Worm (Caenorhabditis elegans) whole organism, L4/young adult: ENCODE data around the gene hpo-36.

Experiments used
- W03F9.2 ChIP-seq: fragments of 150-350 bp; optimal IDR thresholded peaks from 2 replicates; lab custom pipeline; 2014; ENCODE audit warnings: missing biosample characterization, missing genetic modification characterization
- dao-5 ChIP-seq: sonication (generic microtip); optimal IDR thresholded peaks from 2 replicates; lab custom pipeline; 2016; ENCODE audit warnings: missing genotype, missing genetic modification characterization, moderate library complexity, missing compliant biosample characterization
- him-1 ChIP-seq: sonication (generic microtip); optimal IDR thresholded peaks from 2 replicates; lab custom pipeline; 2016; ENCODE audit warnings: missing genotype, missing genetic modification reagents, missing genetic modification characterization, missing compliant biosample characterization

hpo-36 gene

DNA sequence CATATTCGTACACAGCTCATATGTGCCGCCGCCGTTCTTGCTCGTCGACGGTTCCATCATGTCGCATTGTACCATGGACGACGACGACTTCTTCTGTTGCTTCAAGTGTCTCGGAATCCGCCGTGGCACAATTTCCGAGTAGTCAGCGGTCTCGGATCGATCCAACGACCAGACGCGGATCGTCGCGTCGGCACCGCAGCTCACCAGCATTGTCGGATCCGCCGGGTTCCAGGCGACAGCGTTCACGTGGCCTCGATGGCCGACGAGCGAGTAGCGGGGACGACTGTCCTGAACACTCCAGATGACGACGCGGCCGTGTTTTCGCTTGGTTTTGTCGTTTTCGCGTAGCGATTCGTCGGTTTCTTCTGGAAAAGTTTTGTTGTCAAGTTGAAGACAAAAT, 11.1 kb upstream of the hpo-36 start:
- TF ChIP-seq him-1 (tag; lab: Kevin White, UChicago) = no peak
- no peak for TF ChIP-seq W03F9.2 (tag; lab: Kevin White, UChicago)
- no peak for TF ChIP-seq dao-5

DNA sequence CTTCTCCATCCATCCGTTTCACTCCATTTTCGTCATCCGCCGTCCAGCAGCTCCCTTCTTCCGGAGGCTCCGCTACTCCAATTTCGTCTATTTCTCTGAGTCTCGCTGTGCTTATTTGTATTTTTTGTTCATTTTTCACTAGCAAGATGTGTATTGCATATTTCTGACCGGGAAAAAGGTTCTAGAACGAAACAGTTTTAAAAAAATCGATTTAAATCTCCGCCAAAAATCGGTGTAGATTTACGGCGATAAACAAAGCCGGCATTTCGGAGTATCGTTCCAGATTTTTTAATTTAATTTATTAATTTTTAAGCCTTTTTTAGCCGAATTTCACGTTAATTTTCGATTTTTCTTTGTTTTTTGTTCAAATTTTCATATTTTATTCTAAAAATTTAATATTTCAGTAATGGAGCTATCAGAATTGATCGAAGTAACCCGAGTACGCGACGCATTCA, 4.0 kb upstream of the hpo-36 start, which contains the start of gene mtm-9:
mtm-9 (plus strand) TSS at position 405 of the 455 bp plus-strand sequence.
- TF ChIP-seq W03F9.2 (tag; lab: Kevin White, UChicago) (no peak), him-1 (tag; lab: Kevin White, UChicago) (no peak), dao-5 (no peak)

DNA sequence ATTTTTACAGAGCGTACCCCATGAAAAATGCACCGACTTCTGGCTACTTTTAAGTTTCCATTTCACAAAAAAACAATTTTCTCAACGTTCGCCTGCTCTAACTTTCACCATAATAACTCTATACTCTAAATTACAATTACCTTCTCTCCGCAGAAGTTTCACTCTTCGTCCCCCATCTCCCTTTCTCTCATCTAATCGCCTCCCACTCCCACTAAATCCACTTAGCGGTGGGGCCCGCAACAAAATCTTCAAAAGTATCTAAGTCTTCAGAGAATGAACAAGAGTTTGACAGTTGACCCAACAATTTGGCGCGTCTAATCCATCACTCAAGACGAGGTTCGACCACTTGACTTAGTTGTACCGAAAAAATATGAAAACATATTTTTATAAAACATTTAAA, 793 bp downstream of the hpo-36 start:
- no peak for TF ChIP-seq W03F9.2 (tag; lab: Kevin White, UChicago)
- TF ChIP-seq dao-5 = no peak
- no peak for TF ChIP-seq him-1 (tag; lab: Kevin White, UChicago)

DNA sequence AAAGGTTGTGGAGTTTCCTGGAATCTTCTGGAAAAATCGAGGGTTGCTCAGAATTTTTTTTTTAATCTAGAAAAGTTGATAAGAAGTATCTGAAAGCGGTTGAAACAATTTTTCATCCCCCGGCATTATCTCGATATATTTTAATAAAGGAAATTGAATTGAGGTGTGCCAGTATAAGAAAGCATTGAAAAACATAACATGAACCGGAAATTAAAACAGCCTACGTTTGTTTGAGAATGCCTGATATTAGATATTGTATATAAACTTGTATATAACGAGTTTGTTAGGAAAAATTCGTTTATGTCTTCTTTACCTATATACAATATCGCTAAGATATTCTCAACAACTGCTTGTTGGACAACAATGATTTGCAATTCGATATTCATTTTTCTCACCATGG, 14.4 kb downstream of the hpo-36 start, which contains the start of gene str-30:
str-30 (plus strand) TSS at position 301 of the 400 bp plus-strand sequence.
- TF ChIP-seq W03F9.2 (tag; lab: Kevin White, UChicago) (no peak), him-1 (tag; lab: Kevin White, UChicago) (no peak), dao-5 (no peak)

DNA sequence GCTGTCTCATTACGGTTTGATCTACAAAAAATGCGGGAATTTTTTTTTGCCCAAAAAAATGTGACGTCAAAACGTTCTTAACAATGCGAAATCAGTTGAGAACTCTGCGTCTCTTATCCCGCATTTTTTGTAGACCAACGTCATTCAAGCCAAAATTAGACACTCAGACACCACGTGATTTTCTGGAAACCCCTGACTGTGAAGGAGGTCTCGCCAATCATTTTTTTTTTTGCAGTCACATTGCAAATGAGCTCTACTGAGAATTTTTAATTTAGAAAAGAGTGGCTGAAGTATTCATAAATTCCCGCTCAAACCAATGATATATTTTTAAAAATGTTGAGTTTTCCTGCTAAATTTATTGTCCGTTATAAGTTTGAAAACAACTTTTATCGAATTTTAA, 20.7 kb downstream of the hpo-36 start:
- TF ChIP-seq dao-5 (no peak), W03F9.2 (tag; lab: Kevin White, UChicago) (no peak), him-1 (tag; lab: Kevin White, UChicago) (no peak)

DNA sequence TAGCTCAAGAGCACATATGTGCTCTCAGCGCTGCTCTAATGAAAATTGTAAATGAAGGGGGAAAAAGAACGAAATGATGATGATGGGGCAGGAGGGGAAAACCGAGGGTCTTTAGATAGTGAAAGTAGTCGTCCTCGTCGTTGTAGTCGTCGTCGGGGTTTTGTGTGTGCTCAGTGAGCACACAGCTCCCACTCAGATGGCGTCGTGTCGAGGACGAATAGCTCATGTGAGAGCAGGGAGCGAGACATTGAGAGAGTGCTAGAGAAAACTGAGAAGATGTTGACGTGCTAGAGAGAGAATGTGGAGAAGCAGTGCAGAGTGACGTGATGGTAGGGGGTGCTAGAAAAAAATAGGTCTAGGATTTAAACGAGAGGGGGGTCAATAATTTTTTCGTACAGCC, 21.5 kb downstream of the hpo-36 start:
- TF ChIP-seq him-1 (tag; lab: Kevin White, UChicago) (peak; percentile 79), dao-5 (no peak)

DNA sequence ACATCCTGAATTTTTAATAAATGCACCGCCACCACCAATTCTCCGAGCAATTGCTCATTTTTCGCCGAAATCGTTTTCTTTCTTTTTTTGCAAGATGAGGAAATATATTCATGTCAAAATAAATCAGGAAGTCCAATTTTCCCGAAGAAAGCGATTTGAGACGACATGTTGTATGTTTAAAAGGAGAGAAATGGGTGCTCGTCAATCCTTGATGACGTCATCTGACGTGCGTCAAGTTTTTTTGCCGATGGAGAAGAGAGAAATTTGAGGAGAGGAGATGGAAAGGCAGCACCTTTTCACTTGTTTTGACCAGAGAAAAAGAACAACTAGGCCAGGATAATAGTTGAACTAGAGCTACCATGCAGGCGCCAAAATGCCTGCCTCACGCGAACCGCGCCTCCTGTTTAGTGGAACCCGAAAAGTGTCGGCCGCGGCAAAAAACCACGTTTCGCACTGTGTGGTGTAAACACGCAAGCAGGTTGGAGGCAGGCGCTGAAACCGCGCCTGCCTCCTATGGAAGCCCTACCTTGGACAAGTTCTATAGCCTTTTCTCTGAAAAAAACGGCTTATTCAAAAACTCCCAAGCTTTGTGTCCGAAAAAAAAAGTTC, 22.8 kb downstream of the hpo-36 start:
- TF ChIP-seq dao-5 (no peak), him-1 (tag; lab: Kevin White, UChicago) (peak; percentile 38)

DNA sequence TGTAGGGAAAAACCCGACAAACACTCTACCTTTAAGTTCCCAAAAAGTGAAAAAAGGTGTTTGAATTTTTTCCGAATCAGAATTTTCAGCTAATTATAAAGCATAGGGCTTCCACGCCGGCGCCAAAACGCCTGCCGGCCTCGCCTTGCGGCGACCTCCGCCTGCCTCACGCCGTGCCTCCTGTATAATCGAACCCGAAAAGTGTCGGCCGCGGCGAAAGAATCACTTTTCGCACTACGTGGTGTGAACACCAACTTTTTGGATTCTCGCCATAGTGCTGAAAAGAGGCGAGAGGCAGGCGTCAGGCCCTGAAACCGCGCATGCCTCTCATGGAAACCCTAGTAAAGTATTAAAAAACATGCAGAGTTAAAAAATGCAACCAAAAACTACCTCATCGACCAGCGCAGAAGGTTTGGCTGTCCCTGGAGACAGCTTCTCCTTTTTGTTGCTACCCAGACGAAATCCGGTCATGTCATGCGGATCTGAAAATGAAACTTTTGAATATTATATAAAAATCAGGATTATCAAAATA, 23.6 kb downstream of the hpo-36 start, which contains the start of gene nrsn-1:
nrsn-1 (minus strand) TSS at position 482 of the 532 bp plus-strand sequence.
- no peak for TF ChIP-seq him-1 (tag; lab: Kevin White, UChicago)

DNA sequence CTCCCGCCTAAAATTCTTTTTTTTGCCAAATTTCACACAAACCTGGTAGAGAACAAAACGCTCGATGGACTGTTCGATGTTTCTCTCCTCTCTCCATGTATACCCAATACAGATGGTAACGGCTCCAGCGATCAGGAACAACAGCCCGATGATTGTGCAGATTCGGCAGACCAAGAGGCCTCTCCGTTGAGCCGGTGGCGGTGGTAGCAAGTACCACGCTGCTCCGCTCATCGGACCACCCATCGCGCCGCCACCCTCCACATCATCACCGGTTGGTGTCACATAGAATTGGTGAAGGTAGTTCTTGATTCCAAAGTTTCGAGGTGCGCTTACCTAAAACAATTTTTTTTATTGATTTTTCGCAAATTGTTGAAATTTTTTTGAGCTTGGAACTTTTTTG, 24.5 kb downstream of the hpo-36 start:
- TF ChIP-seq dao-5 (no peak), W03F9.2 (tag; lab: Kevin White, UChicago) (no peak), him-1 (tag; lab: Kevin White, UChicago) (no peak)

DNA sequence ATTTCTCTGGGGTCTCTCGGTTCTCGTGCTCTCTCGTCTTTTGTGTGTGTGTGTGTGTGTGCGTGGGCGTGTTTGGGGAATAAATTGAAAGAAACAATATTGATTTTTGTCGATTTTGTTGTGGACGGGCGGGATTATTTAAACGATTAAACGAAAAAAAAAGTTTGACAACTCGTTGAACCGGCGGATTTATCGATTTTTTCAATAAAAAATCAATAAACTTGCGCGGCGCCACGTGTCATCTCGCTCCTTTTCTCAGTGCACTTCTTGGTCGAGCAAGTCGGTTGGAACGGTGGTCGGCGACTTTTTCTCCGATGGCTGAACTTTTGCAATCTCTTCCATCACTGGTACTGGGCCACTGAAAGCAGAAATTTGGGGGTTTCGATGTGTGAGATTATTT, 26.2 kb downstream of the hpo-36 start:
- TF ChIP-seq him-1 (tag; lab: Kevin White, UChicago) (no peak), dao-5 (no peak), W03F9.2 (tag; lab: Kevin White, UChicago) (no peak)

DNA sequence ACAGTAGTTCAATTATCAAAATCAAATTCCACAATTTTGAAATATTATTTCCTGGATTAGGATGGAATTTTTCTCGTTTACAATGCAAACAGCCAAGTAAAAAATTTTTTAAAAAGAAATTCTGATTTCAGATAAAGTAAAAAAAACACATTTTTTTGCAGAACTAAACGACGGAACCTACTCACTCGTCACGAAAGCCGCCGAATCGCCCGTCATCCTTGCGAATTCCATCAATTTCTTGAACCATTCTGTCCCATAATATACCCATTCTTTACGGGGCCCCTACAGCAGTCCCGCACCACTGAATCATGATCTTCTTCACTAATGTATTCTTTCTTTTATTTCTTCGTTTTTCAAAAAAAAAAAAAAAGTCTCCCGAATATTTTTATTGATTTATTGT, 27.0 kb downstream of the hpo-36 start:
- TF ChIP-seq W03F9.2 (tag; lab: Kevin White, UChicago) (no peak), him-1 (tag; lab: Kevin White, UChicago) (peak; percentile 78)

DNA sequence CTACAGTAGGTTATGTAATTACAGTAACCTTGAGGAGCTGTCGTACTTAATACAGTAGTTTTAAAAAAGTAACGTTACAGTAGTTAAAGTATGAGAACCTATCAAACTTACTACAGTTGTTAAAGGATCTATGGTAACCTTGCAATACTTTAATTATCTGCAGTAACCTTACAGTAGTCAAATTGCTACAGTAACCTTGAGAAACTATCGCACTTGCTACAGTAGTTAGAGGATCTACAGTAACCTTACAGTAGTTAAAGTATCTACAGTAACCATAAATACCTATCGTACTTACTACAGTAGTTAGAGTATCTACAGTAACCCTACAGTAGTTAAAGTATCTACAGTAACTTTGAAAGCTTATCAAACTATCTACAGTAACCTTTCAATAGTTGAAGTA, 27.7 kb downstream of the hpo-36 start:
- TF ChIP-seq dao-5 = no peak
- TF ChIP-seq him-1 (tag; lab: Kevin White, UChicago) = no peak
- no peak for TF ChIP-seq W03F9.2 (tag; lab: Kevin White, UChicago)

DNA sequence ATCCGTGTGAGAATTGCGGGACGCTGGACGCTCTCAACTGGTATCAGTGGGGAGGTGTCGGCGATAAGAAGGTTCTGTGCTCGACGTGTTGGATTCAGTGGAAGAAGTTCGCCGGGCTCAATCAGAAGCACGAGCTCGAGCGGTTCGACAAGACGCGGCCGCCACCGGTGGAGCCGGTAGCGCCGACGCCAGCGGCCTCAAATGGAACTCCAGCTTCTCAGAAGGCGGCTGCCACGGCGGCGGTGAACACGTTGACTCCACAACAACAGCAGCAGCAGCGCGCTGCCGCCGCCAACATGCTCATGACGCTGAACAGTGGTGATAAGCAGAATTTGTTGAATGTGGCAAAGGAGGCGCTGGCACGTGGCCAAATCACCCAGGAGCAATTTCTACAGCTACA, 32.3 kb downstream of the hpo-36 start:
- no peak for TF ChIP-seq him-1 (tag; lab: Kevin White, UChicago)
- no peak for TF ChIP-seq W03F9.2 (tag; lab: Kevin White, UChicago)
- no peak for TF ChIP-seq dao-5

DNA sequence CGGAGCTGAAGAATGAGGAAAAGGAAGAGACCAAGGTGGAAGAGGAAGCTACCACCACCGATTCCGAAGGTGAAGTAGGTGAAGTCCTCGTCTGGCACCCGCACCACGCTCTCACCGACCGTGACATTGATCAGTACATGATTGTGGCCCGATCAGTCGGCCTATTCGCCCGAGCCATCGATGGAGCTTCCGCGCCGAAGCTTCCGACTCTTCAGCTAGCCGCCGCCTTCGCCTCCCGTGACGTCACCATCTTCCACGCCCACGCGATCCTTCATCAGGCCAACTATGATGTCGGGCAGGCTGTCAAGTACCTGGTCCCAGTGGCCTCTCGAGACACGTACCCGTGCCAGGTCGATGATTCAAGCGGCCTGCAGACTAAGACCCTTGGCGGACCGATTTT, 33.0 kb downstream of the hpo-36 start:
- TF ChIP-seq dao-5 = no peak
- no peak for TF ChIP-seq him-1 (tag; lab: Kevin White, UChicago)
- TF ChIP-seq W03F9.2 (tag; lab: Kevin White, UChicago) = no peak

DNA sequence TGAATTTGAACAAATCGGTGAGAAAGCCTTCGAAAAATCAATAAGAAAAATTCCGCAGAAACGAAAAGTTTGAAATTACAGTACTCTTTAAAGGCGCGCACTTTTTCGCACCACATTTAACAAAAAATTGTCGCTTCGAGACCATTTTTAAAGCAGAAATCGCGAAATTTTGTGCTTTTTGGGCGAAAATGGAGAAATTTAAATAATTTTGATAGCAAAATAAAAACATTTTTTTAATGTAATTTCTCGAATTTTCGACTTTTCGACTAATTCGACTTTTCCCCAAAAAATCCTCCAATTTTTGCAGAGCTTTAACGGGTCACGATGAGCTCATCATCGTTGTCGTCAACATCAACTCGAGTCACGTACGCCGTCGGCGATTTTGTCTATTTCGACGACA, 34.5 kb downstream of the hpo-36 start, which contains the start of gene lin-40:
lin-40 (plus strand) TSS at position 301 of the 400 bp plus-strand sequence.
- TF ChIP-seq W03F9.2 (tag; lab: Kevin White, UChicago) (no peak), dao-5 (no peak), him-1 (tag; lab: Kevin White, UChicago) (no peak)
